Fruit fly (Drosophila melanogaster) whole organism, embryonic: ENCODE data around the gene CG17349.
A peak's percentile ranks its signal among the peaks of the same experiment; 100 is the strongest.

ENCODE experiments used
- Blimp-1 ChIP-seq: fragments of 200-800 bp; sonication (Bioruptor generic); optimal IDR thresholded peaks from 3 replicates; lab custom pipeline; 2018; ENCODE audit warnings: missing biosample characterization, missing genetic modification characterization, mild to moderate bottlenecking, moderate library complexity, missing genetic modification reagents
- Bteb2 ChIP-seq: fragments of 200-800 bp; sonication (Bioruptor generic); optimal IDR thresholded peaks from 2 replicates; lab custom pipeline; 2016; ENCODE audit warnings: missing biosample characterization, missing genetic modification characterization
- CG10321 ChIP-seq: fragments of 200-800 bp; sonication (Bioruptor generic); IDR thresholded peaks from 2 replicates; pipeline ENCODE4 v1.3.6; 2022; ENCODE audit warnings: missing biosample characterization, missing genetic modification characterization
- CG11085 ChIP-seq: fragments of 200-800 bp; sonication (Bioruptor generic); IDR thresholded peaks from 2 replicates; pipeline ENCODE4 v1.3.6; 2022; ENCODE audit warnings: missing biosample characterization, missing genetic modification characterization
- CG12071 ChIP-seq: fragments of 200-800 bp; sonication (Bioruptor generic); optimal IDR thresholded peaks from 3 replicates; lab custom pipeline; 2018; ENCODE audit warnings: missing biosample characterization, mild to moderate bottlenecking, missing genetic modification characterization
- CG12236 ChIP-seq: fragments of 200-800 bp; sonication (Bioruptor generic); optimal IDR thresholded peaks from 2 replicates; lab custom pipeline; 2016; ENCODE audit warnings: missing biosample characterization, missing genetic modification characterization
- CG15269 ChIP-seq: fragments of 200-800 bp; sonication (Bioruptor generic); optimal IDR thresholded peaks from 2 replicates; lab custom pipeline; 2018; ENCODE audit warnings: missing biosample characterization, mild to moderate bottlenecking, missing genetic modification characterization, moderate library complexity
- CG1529 ChIP-seq: fragments of 200-800 bp; sonication (Bioruptor generic); optimal IDR thresholded peaks from 3 replicates; lab custom pipeline; 2018; ENCODE audit warnings: missing biosample characterization, missing genetic modification characterization
- CG16815 ChIP-seq: fragments of 200-800 bp; sonication (Bioruptor generic); optimal IDR thresholded peaks from 3 replicates; lab custom pipeline; 2017; ENCODE audit warnings: missing biosample characterization, mild to moderate bottlenecking, missing genetic modification characterization
- CG17361 ChIP-seq: fragments of 200-800 bp; sonication (Bioruptor generic); IDR thresholded peaks from 3 replicates; pipeline ENCODE4 v1.3.6; 2022; ENCODE audit warnings: missing biosample characterization, missing genetic modification characterization
- CG18599 ChIP-seq: fragments of 200-800 bp; sonication (Bioruptor generic); optimal IDR thresholded peaks from 3 replicates; lab custom pipeline; 2017; ENCODE audit warnings: missing biosample characterization, missing genetic modification characterization, mild to moderate bottlenecking, moderate library complexity, missing genetic modification reagents
- CG3407 ChIP-seq: fragments of 200-800 bp; sonication (Bioruptor generic); optimal IDR thresholded peaks from 2 replicates; lab custom pipeline; 2018; ENCODE audit warnings: missing biosample characterization, mild to moderate bottlenecking, missing genetic modification characterization
- CG4282 ChIP-seq: fragments of 200-800 bp; sonication (Bioruptor generic); optimal IDR thresholded peaks from 2 replicates; lab custom pipeline; 2016; ENCODE audit warnings: missing biosample characterization, missing genetic modification characterization
- CG4404 ChIP-seq: fragments of 200-800 bp; sonication (Bioruptor generic); IDR thresholded peaks from 2 replicates; pipeline ENCODE4 v1.3.6; 2022; ENCODE audit warnings: missing biosample characterization, missing genetic modification characterization
- CG6791 ChIP-seq: fragments of 200-800 bp; sonication (Bioruptor generic); IDR thresholded peaks from 3 replicates; pipeline ENCODE4 v1.3.6; 2022; ENCODE audit warnings: missing biosample characterization, missing genetic modification characterization; ENCODE audit not compliant: partially characterized antibody
- CG7357 ChIP-seq: fragments of 200-800 bp; sonication (Bioruptor generic); IDR thresholded peaks from 3 replicates; pipeline ENCODE4 v1.3.6; 2022; ENCODE audit warnings: missing biosample characterization, missing genetic modification characterization
- CG8924 ChIP-seq: fragments of 200-800 bp; optimal IDR thresholded peaks from 3 replicates; lab custom pipeline; 2019; ENCODE audit warnings: missing biosample characterization, mild to moderate bottlenecking, missing genetic modification characterization, moderate library complexity
- CG9727 ChIP-seq: fragments of 200-800 bp; sonication (Bioruptor generic); optimal IDR thresholded peaks from 3 replicates; lab custom pipeline; 2017; ENCODE audit warnings: missing biosample characterization, mild to moderate bottlenecking, missing genetic modification characterization
- CG9876 ChIP-seq: fragments of 200-800 bp; sonication (Bioruptor generic); optimal IDR thresholded peaks from 2 replicates; lab custom pipeline; 2016; ENCODE audit warnings: missing biosample characterization, missing genetic modification characterization
- Dbx ChIP-seq: fragments of 200-800 bp; sonication (Bioruptor generic); IDR thresholded peaks from 3 replicates; pipeline ENCODE4 v1.3.6; 2022; ENCODE audit warnings: missing biosample characterization, missing genetic modification characterization
- Dll ChIP-seq: fragments of 200-800 bp; sonication (Bioruptor generic); IDR thresholded peaks from 4 replicates; pipeline ENCODE4 v1.3.6; 2022; ENCODE audit warnings: missing biosample characterization, missing genetic modification characterization; ENCODE audit not compliant: partially characterized antibody
- Ets65A ChIP-seq: fragments of 200-800 bp; sonication (Bioruptor generic); peaks from one replicate; lab custom pipeline; 2016; ENCODE audit warnings: missing biosample characterization, missing genetic modification characterization
- Gsc ChIP-seq: fragments of 200-800 bp; sonication (Bioruptor generic); IDR thresholded peaks from 2 replicates; pipeline ENCODE4 v1.3.6; 2022; ENCODE audit warnings: missing biosample characterization, missing genetic modification characterization
- HLH4C ChIP-seq: fragments of 200-800 bp; sonication (Bioruptor generic); IDR thresholded peaks from 3 replicates; pipeline ENCODE4 v1.3.6; 2022; ENCODE audit warnings: missing biosample characterization, missing genetic modification characterization; ENCODE audit not compliant: partially characterized antibody
- HmgD ChIP-seq: fragments of 200-800 bp; sonication (Bioruptor generic); optimal IDR thresholded peaks from 3 replicates; lab custom pipeline; 2016; ENCODE audit warnings: missing biosample characterization, missing genetic modification characterization
- Ptx1 ChIP-seq: fragments of 200-800 bp; sonication (Bioruptor generic); IDR thresholded peaks from 2 replicates; pipeline ENCODE4 v1.3.6; 2022; ENCODE audit warnings: missing biosample characterization, missing genetic modification characterization
- Stat92E ChIP-seq, 3 experiments: fragments of >200 bp in 2 of 3; fragments of 200-800 bp in 1 of 3; sonication (Bioruptor generic) in 1 of 3; optimal IDR thresholded peaks; 2 replicates each; lab custom pipeline; 2017 to 2019; ENCODE audit warnings: missing biosample characterization in 3 of 3, missing genetic modification characterization in 3 of 3, mild to moderate bottlenecking in 1 of 3, moderate library complexity in 1 of 3
- TFAM ChIP-seq: fragments of 200-800 bp; sonication (Bioruptor generic); optimal IDR thresholded peaks from 2 replicates; lab custom pipeline; 2017; ENCODE audit warnings: missing biosample characterization, missing genetic modification characterization, inconsistent platforms
- Usf ChIP-seq: fragments of 200-800 bp; sonication (Bioruptor generic); optimal IDR thresholded peaks from 2 replicates; lab custom pipeline; 2017; ENCODE audit warnings: missing genotype, missing biosample characterization, missing genetic modification characterization
- Xrp1 ChIP-seq: fragments of 200-800 bp; sonication (Bioruptor generic); IDR thresholded peaks from 2 replicates; pipeline ENCODE4 v1.3.6; 2022; ENCODE audit warnings: missing biosample characterization, missing genetic modification characterization
- ara ChIP-seq: fragments of 200-800 bp; sonication (Bioruptor generic); IDR thresholded peaks from 2 replicates; pipeline ENCODE4 v1.3.6; 2022; ENCODE audit warnings: missing biosample characterization, missing genetic modification characterization
- bigmax ChIP-seq: fragments of 200-800 bp; sonication (Bioruptor generic); optimal IDR thresholded peaks from 2 replicates; lab custom pipeline; 2018; ENCODE audit warnings: missing biosample characterization, mild to moderate bottlenecking, missing genetic modification characterization
- cato ChIP-seq: fragments of 200-800 bp; sonication (Bioruptor generic); optimal IDR thresholded peaks from 2 replicates; lab custom pipeline; 2016; ENCODE audit warnings: missing biosample characterization, missing genetic modification characterization, borderline replicate concordance
- croc ChIP-seq: fragments of 200-800 bp; sonication (Bioruptor generic); conservative IDR thresholded peaks from 3 replicates; pipeline ENCODE4 v1.3.6; 2022; ENCODE audit warnings: missing biosample characterization, missing genetic modification characterization
- ftz-f1 ChIP-seq: fragments of 200-800 bp; sonication (Bioruptor generic); optimal IDR thresholded peaks from 2 replicates; lab custom pipeline; 2016; ENCODE audit warnings: missing biosample characterization, missing genetic modification characterization
- gsb ChIP-seq: fragments of 200-800 bp; sonication (Bioruptor generic); IDR thresholded peaks from 2 replicates; pipeline ENCODE4 v1.3.6; 2022; ENCODE audit warnings: missing biosample characterization, missing genetic modification characterization
- gsb-n ChIP-seq: fragments of 200-800 bp; sonication (Bioruptor generic); optimal IDR thresholded peaks from 3 replicates; lab custom pipeline; 2018; ENCODE audit warnings: missing biosample characterization, mild to moderate bottlenecking, missing genetic modification characterization
- jumu ChIP-seq: fragments of 200-800 bp; sonication (Bioruptor generic); optimal IDR thresholded peaks from 3 replicates; lab custom pipeline; 2016; ENCODE audit warnings: missing biosample characterization, missing genetic modification characterization
- knrl ChIP-seq: fragments of 200-800 bp; sonication (Bioruptor generic); IDR thresholded peaks from 3 replicates; pipeline ENCODE4 v1.3.6; 2022; ENCODE audit warnings: missing biosample characterization, missing genetic modification characterization; ENCODE audit not compliant: partially characterized antibody
- nerfin-2 ChIP-seq: fragments of 200-800 bp; sonication (Bioruptor generic); IDR thresholded peaks from 2 replicates; pipeline ENCODE4 v1.3.6; 2022; ENCODE audit warnings: missing biosample characterization, missing genetic modification characterization; ENCODE audit not compliant: partially characterized antibody
- otp ChIP-seq: fragments of 200-800 bp; sonication (Bioruptor generic); IDR thresholded peaks from 3 replicates; pipeline ENCODE4, ENCODE4 v1.3.6; 2022; ENCODE audit warnings: missing biosample characterization, missing genetic modification characterization
- pan ChIP-seq, 4 experiments: fragments of >200 bp in 3 of 4; fragments of 200-800 bp in 1 of 4; sonication (Bioruptor generic) in 1 of 4; optimal IDR thresholded peaks in 3 of 4; IDR thresholded peaks in 1 of 4; 2 replicates each; pipeline versions ENCODE4 v1.3.6 to Lab custom; 2017 to 2022; ENCODE audit warnings: missing biosample characterization in 2 of 4, missing genetic modification characterization in 2 of 4, mixed read lengths in 1 of 4
- pzg ChIP-seq: fragments of 200-800 bp; sonication (Bioruptor generic); optimal IDR thresholded peaks from 3 replicates; lab custom pipeline; 2018; ENCODE audit warnings: missing biosample characterization, mild to moderate bottlenecking, missing genetic modification characterization, moderate library complexity
- schlank ChIP-seq: fragments of 200-800 bp; sonication (Bioruptor generic); optimal IDR thresholded peaks from 2 replicates; lab custom pipeline; 2018; ENCODE audit warnings: missing biosample characterization, mild to moderate bottlenecking, missing genetic modification characterization
- tna ChIP-seq: fragments of 200-800 bp; sonication (Bioruptor generic); IDR thresholded peaks from 2 replicates; pipeline ENCODE4 v1.3.6; 2022; ENCODE audit warnings: missing biosample characterization, missing genetic modification characterization; ENCODE audit not compliant: partially characterized antibody
- unpg ChIP-seq: fragments of 200-800 bp; sonication (Bioruptor generic); optimal IDR thresholded peaks from 3 replicates; lab custom pipeline; 2018; ENCODE audit warnings: missing biosample characterization, mild to moderate bottlenecking, missing genetic modification characterization, moderate library complexity

CG17349 gene

DNA sequence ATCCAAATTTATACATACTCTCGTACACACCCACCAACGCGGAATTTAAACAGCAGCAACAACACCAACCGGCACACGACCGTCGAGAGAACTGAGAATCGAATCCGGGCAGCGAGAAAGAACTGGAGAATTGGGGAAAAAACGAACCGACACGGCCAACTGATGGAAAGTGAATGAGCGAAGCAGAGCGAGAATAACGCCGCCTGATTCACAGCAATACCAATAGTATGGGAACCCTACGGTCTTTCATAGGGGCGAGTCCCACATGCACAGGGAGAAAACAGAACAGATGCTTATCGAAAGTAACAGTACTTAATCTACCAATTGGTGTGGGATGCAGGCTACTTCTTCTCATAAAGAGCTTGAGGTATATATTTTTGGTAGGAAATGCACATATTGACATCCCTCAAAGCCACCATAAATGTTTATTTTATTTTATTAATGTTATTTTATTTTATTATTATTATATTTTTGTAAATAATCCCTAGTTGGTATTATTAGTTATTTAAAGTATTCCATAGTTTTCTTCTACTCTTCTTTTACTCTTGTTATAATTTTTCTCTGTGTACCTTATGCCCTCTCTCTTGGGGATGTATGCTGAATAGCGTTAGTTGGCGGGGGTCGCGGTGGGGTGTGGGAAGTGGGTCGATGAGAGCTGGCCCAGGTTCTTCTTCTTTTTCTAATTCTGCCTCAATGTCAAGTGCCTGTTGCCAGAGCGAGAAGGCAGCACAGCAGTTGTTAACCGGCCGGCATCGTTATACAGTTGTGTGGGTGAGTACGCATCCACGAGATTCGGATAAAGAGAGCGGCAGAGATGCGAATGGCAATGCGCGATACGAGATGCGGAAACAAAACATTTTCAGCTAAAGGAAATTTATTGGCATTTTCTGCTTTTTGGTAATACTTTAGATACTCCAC is 28.3 kb downstream of the CG17349 start, which contains the start of gene CG17544 (continued):
- TF ChIP-seq Ptx1 (GFP tag; lab: Robert Waterston, UW) (peak; percentile 67), bigmax (GFP tag; lab: Kevin White, UChicago) (no peak), CG16815 (GFP tag; lab: Kevin White, UChicago) (peak; percentile 80), CG15269 (tag; lab: Kevin White, UChicago) (peak; percentile 81), CG4404 (peak; percentile 67), ara (GFP tag; lab: Robert Waterston, UW) (no peak), pan (optimal IDR thresholded peaks at IDR 0.05; lab: Kevin White, UChicago) (no peak), pan (GFP tag; optimal IDR thresholded peaks at IDR 0.05 in 1 of 2, IDR thresholded peaks at IDR 0.05 in 1 of 2) (peak in 1 of 2 experiments; percentile 46), CG3407 (GFP tag; lab: Kevin White, UChicago) (peak; percentile 36), tna (GFP tag; lab: Robert Waterston, UW) (no peak; the same call in 1 of the 2 replicates), CG10321 (GFP tag; lab: Robert Waterston, UW) (peak; percentile 90), Gsc (GFP tag; lab: Robert Waterston, UW) (no peak), TFAM (no peak), CG1529 (GFP tag; lab: Kevin White, UChicago) (no peak), Usf (GFP tag; lab: Kevin White, UChicago) (peak; percentile 66), HmgD (GFP tag; lab: Kevin White, UChicago) (no peak), CG17361 (GFP tag; lab: Robert Waterston, UW) (peak; percentile 87), CG12236 (GFP tag; lab: Kevin White, UChicago) (no peak), Dbx (GFP tag; lab: Robert Waterston, UW) (peak; percentile 76; the same call in 1 of the 3 replicates), gsb (0 out of 2 replicates have a peak, but pooled peaks have one; percentile 37), otp (GFP tag; lab: Robert Waterston, UW) (peak; percentile 30; the same call in 1 of the 3 replicates), Xrp1 (GFP tag; lab: Robert Waterston, UW) (peak; percentile 69), Ets65A (GFP tag; lab: Kevin White, UChicago) (peak; percentile 91), jumu (peak; percentile 28), Bteb2 (GFP tag; lab: Kevin White, UChicago) (no peak), CG6791 (GFP tag; lab: Robert Waterston, UW) (peak; percentile 32; the same call in 1 of the 3 replicates), gsb-n (tag; lab: Kevin White, UChicago) (peak; percentile 60), CG9876 (GFP tag; lab: Kevin White, UChicago) (no peak), Dll (GFP tag; lab: Robert Waterston, UW) (no peak), knrl (no peak), HLH4C (no peak), pzg (GFP tag; lab: Kevin White, UChicago) (peak; percentile 9), ftz-f1 (GFP tag; lab: Kevin White, UChicago) (peak; percentile 95), Blimp-1 (peak; percentile 69), Stat92E (GFP tag; optimal IDR thresholded peaks at IDR 0.05; lab: Kevin White, UChicago) (no peak), schlank (tag; lab: Kevin White, UChicago) (peak; percentile 19), CG9727 (GFP tag; lab: Kevin White, UChicago) (peak; percentile 86), CG7357 (GFP tag; lab: Robert Waterston, UW) (0 out of 3 replicates have a peak, but pooled peaks have one; percentile 42), CG12071 (GFP tag; lab: Kevin White, UChicago) (peak; percentile 35), CG4282 (GFP tag; lab: Kevin White, UChicago) (no peak), CG8924 (tag; lab: Kevin White, UChicago) (peak; percentile 92), nerfin-2 (GFP tag; lab: Robert Waterston, UW) (no peak), croc (GFP tag; lab: Robert Waterston, UW) (peak; percentile 58), CG18599 (GFP tag; lab: Kevin White, UChicago) (peak; percentile 94), cato (peak; percentile 52), CG11085 (no peak; the same call in 1 of the 2 replicates), unpg (peak; percentile 53)
